Fruit fly (Drosophila melanogaster) whole organism, pupa: Measurements from ENCODE around the gene CG13041.

Source experiments
- CG12605 ChIP-seq: fragments of 200-800 bp; sonication (Bioruptor generic); IDR thresholded peaks from 2 replicates; pipeline ENCODE4 v1.3.6; 2022; ENCODE audit warnings: missing biosample characterization, missing genetic modification characterization
- CG13204 ChIP-seq: fragments of 200-800 bp; sonication (Bioruptor generic); optimal IDR thresholded peaks from 2 replicates; lab custom pipeline; 2018; ENCODE audit warnings: missing biosample characterization, mild to moderate bottlenecking, missing genetic modification characterization, moderate library complexity
- CG4496 ChIP-seq: fragments of 200-800 bp; sonication (Bioruptor generic); IDR thresholded peaks from 3 replicates; pipeline ENCODE4 v1.3.6; 2022; ENCODE audit warnings: missing biosample characterization, missing genetic modification characterization
- CG8159 ChIP-seq: fragments of 200-800 bp; sonication (Bioruptor generic); optimal IDR thresholded peaks from 3 replicates; lab custom pipeline; 2018; ENCODE audit warnings: missing biosample characterization, mild to moderate bottlenecking, missing genetic modification characterization, moderate library complexity
- CG8301 ChIP-seq: fragments of 200-800 bp; sonication (Bioruptor generic); optimal IDR thresholded peaks from 2 replicates; lab custom pipeline; 2018; ENCODE audit warnings: missing biosample characterization, mild to moderate bottlenecking, missing genetic modification characterization
- CG9948 ChIP-seq: fragments of 200-800 bp; sonication (Bioruptor generic); optimal IDR thresholded peaks from 2 replicates; lab custom pipeline; 2018; ENCODE audit warnings: missing biosample characterization, mild to moderate bottlenecking, missing genetic modification characterization, moderate library complexity
- D1 ChIP-seq: fragments of 200-800 bp; sonication (Bioruptor generic); optimal IDR thresholded peaks from 2 replicates; lab custom pipeline; 2018; ENCODE audit warnings: missing biosample characterization, mild to moderate bottlenecking, missing genetic modification characterization, moderate library complexity
- EcR ChIP-seq: fragments of 200-800 bp; sonication (Bioruptor generic); optimal IDR thresholded peaks from 3 replicates; lab custom pipeline; 2019; ENCODE audit warnings: missing biosample characterization, missing genetic modification characterization, mild to moderate bottlenecking, moderate library complexity, missing genetic modification reagents
- Pif1A ChIP-seq: fragments of 200-800 bp; sonication (Bioruptor generic); optimal IDR thresholded peaks from 3 replicates; lab custom pipeline; 2016; ENCODE audit warnings: missing biosample characterization, missing genetic modification characterization
- Snoo ChIP-seq: fragments of 200-800 bp; sonication (Bioruptor generic); optimal IDR thresholded peaks from 3 replicates; lab custom pipeline; 2017; ENCODE audit warnings: missing biosample characterization, mild to moderate bottlenecking, missing genetic modification characterization, inconsistent platforms
- rn ChIP-seq: fragments of 200-800 bp; sonication (Bioruptor generic); IDR thresholded peaks from 2 replicates; pipeline ENCODE4 v1.3.6; 2022; ENCODE audit warnings: missing biosample characterization, missing genetic modification characterization

DNA sequence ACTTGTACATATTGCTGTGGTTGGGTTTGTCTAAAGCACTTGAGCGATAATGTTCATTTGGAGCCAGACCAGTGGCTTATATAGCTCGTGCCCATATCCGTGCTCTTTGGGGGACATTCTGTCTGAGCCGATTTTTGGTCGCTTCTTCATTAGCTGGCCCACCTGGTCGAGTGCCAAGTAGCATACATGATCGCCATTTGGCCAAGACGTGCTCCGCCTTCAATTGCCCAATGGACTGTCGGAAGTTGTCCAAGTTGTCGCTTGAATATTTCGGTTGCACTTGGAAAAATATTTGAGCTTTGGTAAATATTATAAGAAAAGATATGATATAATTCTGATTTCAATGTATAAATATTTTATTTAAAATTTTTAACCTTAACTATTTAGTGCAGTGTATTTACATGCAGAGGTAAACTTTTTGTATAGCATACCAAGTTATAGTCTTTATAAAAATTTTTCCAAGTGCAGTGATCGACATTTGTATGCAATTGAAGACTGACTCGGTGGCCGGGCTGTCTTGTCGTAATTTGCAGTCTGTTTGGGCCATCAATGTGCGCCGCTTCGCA is 33.9 kb downstream of the CG13041 start, which contains the start of gene CG13047:
- TF ChIP-seq D1 (tag; lab: Kevin White, UChicago) (no peak), Snoo (tag; lab: Kevin White, UChicago) (no peak), CG4496 (GFP tag; lab: Robert Waterston, UW) (0 out of 3 replicates have a peak, but pooled peaks have one; percentile 17), CG8159 (tag; lab: Kevin White, UChicago) (peak; percentile 55), rn (GFP tag; lab: Robert Waterston, UW) (no peak), Pif1A (GFP tag; lab: Kevin White, UChicago) (no peak), CG9948 (peak; percentile 52), CG13204 (no peak), EcR (no peak), CG12605 (no peak), CG8301 (tag; lab: Kevin White, UChicago) (no peak)
